Worm (Caenorhabditis elegans) whole organism, L4 larva: ENCODE measurements around the gene txdc-12.1.

Source experiments
- F44E2.7 ChIP-seq: fragments of 200-800 bp; sonication (Bioruptor generic); IDR thresholded peaks from 2 replicates; pipeline ENCODE4 v2.1.2; 2022; ENCODE audit warnings: missing genetic modification characterization, missing compliant biosample characterization
- Y48G9A.11 ChIP-seq: fragments of 200-800 bp; sonication (Bioruptor generic); IDR thresholded peaks from 2 replicates; pipeline ENCODE4 v1.3.6; 2022; ENCODE audit warnings: missing genetic modification reagents, missing genetic modification characterization, missing compliant biosample characterization
- ZK337.2 ChIP-seq: fragments of 200-800 bp; sonication (Bioruptor generic); IDR thresholded peaks from 2 replicates; pipeline ENCODE4 v1.3.6; 2022; ENCODE audit warnings: missing genetic modification reagents, missing genetic modification characterization, missing compliant biosample characterization
- ZK546.5 ChIP-seq, 2 experiments: sonication (generic microtip); optimal IDR thresholded peaks; 2 replicates each; lab custom pipeline; 2017; ENCODE audit warnings: missing biosample characterization in 2 of 2, missing genetic modification characterization in 2 of 2
- aha-1 ChIP-seq: fragments of 150-350 bp; peaks from one replicate; lab custom pipeline; 2014; ENCODE audit warnings: missing biosample characterization, missing genetic modification characterization
- ceh-20 ChIP-seq: fragments of 200-800 bp; sonication (Bioruptor generic); IDR thresholded peaks from 2 replicates; pipeline ENCODE4 v1.3.6; 2022; ENCODE audit warnings: missing genetic modification reagents, missing genetic modification characterization, missing compliant biosample characterization
- ceh-28 ChIP-seq: fragments of 150-350 bp; optimal IDR thresholded peaks from 2 replicates; lab custom pipeline; 2014; ENCODE audit warnings: missing biosample characterization, missing genetic modification reagents, missing genetic modification characterization
- daf-16 ChIP-seq, 3 experiments: sonication (generic microtip); optimal IDR thresholded peaks; 2 replicates each; lab custom pipeline; 2016 to 2017; ENCODE audit warnings: missing genetic modification characterization in 3 of 3, missing genetic modification reagents in 3 of 3, mild to moderate bottlenecking in 2 of 3, missing compliant biosample characterization in 2 of 3, missing biosample characterization in 1 of 3, moderate library complexity in 1 of 3
- dmd-6 ChIP-seq: fragments of 200-800 bp; sonication (Bioruptor generic); IDR thresholded peaks from 2 replicates; pipeline ENCODE4 v1.3.6; 2022; ENCODE audit warnings: missing genetic modification reagents, missing genetic modification characterization, missing compliant biosample characterization
- duxl-1 ChIP-seq: sonication (generic microtip); optimal IDR thresholded peaks from 2 replicates; lab custom pipeline; 2016; ENCODE audit warnings: mild to moderate bottlenecking, missing genetic modification characterization, moderate library complexity, missing compliant biosample characterization; ENCODE audit not compliant: poor library complexity
- dve-1 ChIP-seq: sonication (generic microtip); optimal IDR thresholded peaks from 2 replicates; lab custom pipeline; 2017; ENCODE audit warnings: antibody characterized with exemption, mild to moderate bottlenecking, missing genetic modification characterization, missing compliant biosample characterization; ENCODE audit not compliant: insufficient read depth
- fkh-10 ChIP-seq: fragments of 150-350 bp; optimal IDR thresholded peaks from 2 replicates; lab custom pipeline; 2014; ENCODE audit warnings: missing biosample characterization, missing genetic modification reagents, missing genetic modification characterization
- fos-1 ChIP-seq: fragments of 150-350 bp; optimal IDR thresholded peaks from 2 replicates; lab custom pipeline; 2014; ENCODE audit warnings: missing biosample characterization, missing genetic modification characterization
- gei-8 ChIP-seq: fragments of 200-800 bp; sonication (Bioruptor generic); optimal IDR thresholded peaks from 2 replicates; lab custom pipeline; 2018; ENCODE audit warnings: mild to moderate bottlenecking, missing genetic modification characterization, missing compliant biosample characterization
- hlh-30 ChIP-seq: sonication (generic microtip); optimal IDR thresholded peaks from 2 replicates; lab custom pipeline; 2017; ENCODE audit warnings: antibody characterized with exemption, mild to moderate bottlenecking, missing genetic modification characterization, missing compliant biosample characterization; ENCODE audit not compliant: insufficient read depth
- hmg-1.1 ChIP-seq: fragments of 200-800 bp; sonication (Bioruptor generic); IDR thresholded peaks from 2 replicates; pipeline ENCODE4 v1.3.6; 2022; ENCODE audit warnings: missing genetic modification reagents, missing genetic modification characterization, missing compliant biosample characterization
- jun-1 ChIP-seq: fragments of 150-350 bp; optimal IDR thresholded peaks from 2 replicates; lab custom pipeline; 2014; ENCODE audit warnings: missing biosample characterization, missing genetic modification reagents, missing genetic modification characterization
- lim-7 ChIP-seq: fragments of 200-800 bp; sonication (Bioruptor generic); IDR thresholded peaks from 2 replicates; pipeline ENCODE4 v1.3.6; 2022; ENCODE audit warnings: missing genetic modification characterization, missing compliant biosample characterization
- lin-1 ChIP-seq: fragments of 200-800 bp; sonication (Bioruptor generic); IDR thresholded peaks from 2 replicates; pipeline ENCODE4 v1.3.6; 2022; ENCODE audit warnings: missing genetic modification reagents, missing genetic modification characterization, missing compliant biosample characterization
- lin-13 ChIP-seq: fragments of 150-350 bp; optimal IDR thresholded peaks from 2 replicates; lab custom pipeline; 2014; ENCODE audit warnings: missing biosample characterization, missing genetic modification reagents, missing genetic modification characterization
- lin-15B ChIP-seq: fragments of 150-350 bp; sonication (generic microtip); optimal IDR thresholded peaks from 3 replicates; lab custom pipeline; 2014; ENCODE audit warnings: missing biosample characterization, missing genetic modification characterization
- lin-38 ChIP-seq: fragments of 200-800 bp; sonication (Bioruptor generic); IDR thresholded peaks from 2 replicates; pipeline ENCODE4 v1.3.6; 2022; ENCODE audit warnings: missing genetic modification reagents, missing genetic modification characterization, missing compliant biosample characterization
- lin-39 ChIP-seq: fragments of 150-350 bp; optimal IDR thresholded peaks from 2 replicates; lab custom pipeline; 2014; ENCODE audit warnings: missing biosample characterization, missing genetic modification reagents, missing genetic modification characterization
- lir-3 ChIP-seq: sonication (generic microtip); optimal IDR thresholded peaks from 2 replicates; lab custom pipeline; 2016; ENCODE audit warnings: mild to moderate bottlenecking, missing genetic modification characterization, missing compliant biosample characterization
- lsy-2 ChIP-seq, 2 experiments: fragments of 150-350 bp in 1 of 2; sonication (generic microtip) in 1 of 2; optimal IDR thresholded peaks; 2 replicates each; lab custom pipeline; 2014 to 2017; ENCODE audit warnings: missing biosample characterization in 2 of 2, missing genetic modification characterization in 2 of 2
- madf-5 ChIP-seq, 2 experiments: fragments of 200-800 bp; sonication (Bioruptor generic); IDR thresholded peaks; 2 replicates each; pipeline ENCODE4 v1.3.6; 2022; ENCODE audit warnings: missing compliant biosample characterization in 2 of 2, missing genetic modification characterization in 2 of 2
- nhr-102 ChIP-seq: sonication (generic microtip); optimal IDR thresholded peaks from 2 replicates; lab custom pipeline; 2016; ENCODE audit warnings: mild to moderate bottlenecking, missing genetic modification characterization, moderate library complexity, missing compliant biosample characterization
- nhr-11 ChIP-seq: fragments of 150-350 bp; optimal IDR thresholded peaks from 2 replicates; lab custom pipeline; 2014; ENCODE audit warnings: missing biosample characterization, missing genetic modification characterization
- nhr-25 ChIP-seq: sonication (generic microtip); optimal IDR thresholded peaks from 2 replicates; lab custom pipeline; 2017; ENCODE audit warnings: missing genetic modification characterization, mild to moderate bottlenecking, missing compliant biosample characterization, antibody characterized with exemption, moderate library complexity, borderline replicate concordance; ENCODE audit not compliant: insufficient read depth
- nhr-28 ChIP-seq: fragments of 150-350 bp; optimal IDR thresholded peaks from 2 replicates; lab custom pipeline; 2014; ENCODE audit warnings: missing biosample characterization, missing genetic modification characterization
- nhr-77 ChIP-seq: fragments of 150-350 bp; optimal IDR thresholded peaks from 2 replicates; lab custom pipeline; 2014; ENCODE audit warnings: missing biosample characterization, missing genetic modification characterization
- pqm-1 ChIP-seq: sonication (generic microtip); optimal IDR thresholded peaks from 2 replicates; lab custom pipeline; 2017; ENCODE audit warnings: missing biosample characterization, missing genetic modification characterization
- set-16 ChIP-seq: fragments of 200-800 bp; sonication (Bioruptor generic); IDR thresholded peaks from 2 replicates; pipeline ENCODE4 v1.3.6; 2022; ENCODE audit warnings: missing genetic modification reagents, missing genetic modification characterization, missing compliant biosample characterization
- snpc-1.2 ChIP-seq: fragments of 200-800 bp; sonication (Bioruptor generic); IDR thresholded peaks from 2 replicates; pipeline ENCODE4 v1.3.6; 2022; ENCODE audit warnings: missing genetic modification reagents, missing genetic modification characterization, missing compliant biosample characterization
- snpc-4 ChIP-seq: fragments of 150-350 bp; optimal IDR thresholded peaks from 2 replicates; lab custom pipeline; 2014; ENCODE audit warnings: missing biosample characterization, missing genetic modification characterization
- tag-97 ChIP-seq: fragments of 200-800 bp; sonication (Bioruptor generic); IDR thresholded peaks from 2 replicates; pipeline ENCODE4 v1.3.6; 2022; ENCODE audit warnings: missing genetic modification characterization, missing compliant biosample characterization
- unc-62 ChIP-seq, 3 experiments: fragments of 150-350 bp in 1 of 3; sonication (generic microtip); optimal IDR thresholded peaks in 2 of 3; peaks in 1 of 3; 1 replicate in 1 of 3; 2 replicates in 2 of 3; lab custom pipeline; 2014 to 2017; ENCODE audit warnings: missing biosample characterization in 3 of 3, missing genetic modification characterization in 3 of 3, missing genetic modification reagents in 3 of 3, missing genotype in 1 of 3
- vab-7 ChIP-seq: fragments of 200-800 bp; sonication (Bioruptor generic); IDR thresholded peaks from 2 replicates; pipeline ENCODE4 v1.3.6; 2022; ENCODE audit warnings: missing genetic modification reagents, missing genetic modification characterization, missing compliant biosample characterization
- zfp-2 ChIP-seq: sonication (generic microtip); optimal IDR thresholded peaks from 2 replicates; lab custom pipeline; 2016; ENCODE audit warnings: mild to moderate bottlenecking, missing genetic modification characterization, missing compliant biosample characterization
- zip-11 ChIP-seq: fragments of 200-800 bp; sonication (Bioruptor generic); IDR thresholded peaks from 2 replicates; pipeline ENCODE4 v1.3.6; 2022; ENCODE audit warnings: missing genetic modification characterization, missing compliant biosample characterization

txdc-12.1 gene

DNA sequence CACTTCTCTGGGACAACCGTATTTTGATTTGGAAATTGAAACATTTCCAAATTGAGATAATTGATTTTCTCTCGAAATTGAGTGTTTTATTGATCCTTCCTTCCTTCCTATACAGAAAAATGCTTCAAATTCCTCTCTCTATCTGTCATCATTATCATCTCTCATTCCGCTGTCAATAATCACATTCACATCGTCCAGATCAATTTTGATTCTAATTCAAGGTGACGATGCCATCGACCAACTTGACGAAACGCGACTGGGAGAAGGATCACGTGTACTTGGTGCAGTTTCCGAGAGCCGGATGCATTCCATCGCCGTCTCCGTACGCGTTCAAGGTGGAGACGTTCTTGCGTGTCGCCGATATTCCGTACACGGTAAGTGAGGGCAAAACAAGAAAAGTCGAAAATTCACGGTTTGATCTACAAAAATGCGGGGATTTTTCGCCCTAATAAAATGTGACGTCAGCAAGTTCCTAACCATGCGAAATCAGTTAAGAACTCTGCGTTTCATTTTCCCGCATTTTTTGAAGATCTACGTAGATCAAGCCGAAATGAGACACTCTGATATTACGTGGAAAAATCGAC lies 23.9 kb downstream of the txdc-12.1 start, which contains the start of gene faxc-1:
faxc-1 (plus strand) TSS at position 222 of the 584 bp plus-strand sequence.
- TF ChIP-seq nhr-25 (tag; lab: Kevin White, UChicago): no peak
- TF ChIP-seq lin-39 (tag; lab: Kevin White, UChicago): no peak
- TF ChIP-seq unc-62 (GFP tag; optimal IDR thresholded peaks at IDR 0.05 in 1 of 2; lab: Kevin White, UChicago): peak in 1 of 2 experiments; percentile 91
- TF ChIP-seq unc-62 (tag; optimal IDR thresholded peaks at IDR 0.05; lab: Kevin White, UChicago): no peak
- TF ChIP-seq aha-1 (tag; lab: Kevin White, UChicago): peak; percentile 85
- TF ChIP-seq ceh-20 (GFP tag; lab: Robert Waterston, UW): 0 out of 2 replicates have a peak, but pooled peaks have one; percentile 29

- TF ChIP-seq daf-16 (GFP tag; optimal IDR thresholded peaks at IDR 0.05; lab: Kevin White, UChicago) (no peak), daf-16 (tag; optimal IDR thresholded peaks at IDR 0.05; lab: Kevin White, UChicago) (no peak), set-16 (GFP tag; lab: Robert Waterston, UW) (peak; percentile 68; the same call in 1 of the 2 replicates), madf-5 (GFP tag; IDR thresholded peaks at IDR 0.05; lab: Robert Waterston, UW) (0 out of 4 replicates have a peak, but pooled peaks of 1 of the 2 experiments have one; percentile 38), aha-1 (tag; lab: Kevin White, UChicago) (peak; percentile 19), lin-39 (tag; lab: Kevin White, UChicago) (no peak), jun-1 (tag; lab: Kevin White, UChicago) (no peak)
These were observed 24.7 kb downstream of the txdc-12.1 start for ce11 chrII:12264847-12265246.

ce11 chrII:12266145-12266544 lies 26.0 kb downstream of the txdc-12.1 start, which contains the start of gene tric-1B.1:
Gene tric-1B.1 (minus strand): TSS chrII:12266245.
- no peak for TF ChIP-seq zfp-2
- no peak for TF ChIP-seq nhr-28 (tag; lab: Kevin White, UChicago)
- no peak for TF ChIP-seq aha-1 (tag; lab: Kevin White, UChicago)

ce11 chrII:12266797-12267196 lies 26.6 kb downstream of the txdc-12.1 start:
- TF ChIP-seq dmd-6 (no peak), lsy-2 (tag; optimal IDR thresholded peaks at IDR 0.05; lab: Kevin White, UChicago) (no peak), dve-1 (tag; lab: Kevin White, UChicago) (peak; percentile 30), lim-7 (no peak), ZK337.2 (GFP tag; lab: Robert Waterston, UW) (no peak), F44E2.7 (GFP tag; lab: Robert Waterston, UW) (no peak), Y48G9A.11 (GFP tag; lab: Robert Waterston, UW) (no peak), lin-38 (no peak), hlh-30 (tag; lab: Kevin White, UChicago) (peak; percentile 8), ZK546.5 (tag; optimal IDR thresholded peaks at IDR 0.05; lab: Kevin White, UChicago) (no peak), lin-39 (tag; lab: Kevin White, UChicago) (no peak)
- TF ChIP-seq, all 104 proteins: peak for 2

ce11 chrII:12268857-12269256 lies 28.7 kb downstream of the txdc-12.1 start:
- no peak for TF ChIP-seq zip-11 (GFP tag; lab: Robert Waterston, UW)
- TF ChIP-seq hmg-1.1 (GFP tag; lab: Robert Waterston, UW): no peak
- TF ChIP-seq set-16 (GFP tag; lab: Robert Waterston, UW): peak; percentile 95
- no peak for TF ChIP-seq snpc-1.2 (GFP tag; lab: Robert Waterston, UW)
- no peak for TF ChIP-seq lin-13
- peak; percentile 86 for TF ChIP-seq aha-1 (tag; lab: Kevin White, UChicago)
- TF ChIP-seq nhr-11 (tag; lab: Kevin White, UChicago): peak; percentile 27
- no peak for TF ChIP-seq daf-16 (GFP tag; optimal IDR thresholded peaks at IDR 0.05; lab: Kevin White, UChicago)
- no peak for TF ChIP-seq daf-16 (tag; optimal IDR thresholded peaks at IDR 0.05; lab: Kevin White, UChicago)
- no peak for TF ChIP-seq duxl-1 (tag; lab: Kevin White, UChicago)
- no peak for TF ChIP-seq ceh-28 (tag; lab: Kevin White, UChicago)
- TF ChIP-seq nhr-77 (tag; lab: Kevin White, UChicago): no peak
- TF ChIP-seq tag-97 (GFP tag; lab: Robert Waterston, UW): no peak
- TF ChIP-seq nhr-102: no peak
- no peak for TF ChIP-seq fos-1 (tag; lab: Kevin White, UChicago)
- TF ChIP-seq vab-7 (GFP tag; lab: Robert Waterston, UW): no peak
- no peak for TF ChIP-seq pqm-1 (tag; lab: Kevin White, UChicago)
- TF ChIP-seq nhr-28 (tag; lab: Kevin White, UChicago): no peak
- TF ChIP-seq lin-15B (tag; lab: Kevin White, UChicago): no peak
- TF ChIP-seq lin-1: 0 out of 2 replicates have a peak, but pooled peaks have one; percentile 24
- no peak for TF ChIP-seq gei-8 (GFP tag; lab: Kevin White, UChicago)
- no peak for TF ChIP-seq snpc-4
- no peak for TF ChIP-seq lir-3
- no peak for TF ChIP-seq fkh-10 (GFP tag; lab: Kevin White, UChicago)
- no peak for TF ChIP-seq dve-1 (tag; lab: Kevin White, UChicago)
